Worm (Caenorhabditis elegans): Measurements from ENCODE around the gene srh-56.

DNA sequence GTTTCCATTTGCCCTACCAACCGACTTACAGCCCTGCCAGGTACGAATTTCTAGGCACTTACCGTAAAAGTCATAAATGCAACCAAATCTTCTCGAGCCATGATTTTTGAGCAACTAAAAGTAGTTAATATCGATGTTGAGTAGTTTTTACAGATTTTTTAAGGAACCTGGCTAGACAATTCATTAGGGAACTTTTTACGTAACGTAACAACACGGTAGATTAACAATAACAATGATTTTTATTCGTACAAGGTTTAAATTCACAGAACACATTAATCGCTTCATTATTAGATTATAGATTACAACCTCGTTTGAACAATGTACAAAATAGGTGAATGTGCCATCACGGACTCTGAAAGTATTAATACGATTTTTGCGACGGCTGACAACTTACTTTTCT is 18.7 kb upstream of the srh-56 start, which contains the start of gene srx-26:
- TF ChIP-seq nhr-237 (tag; optimal IDR thresholded peaks at IDR 0.05): no peak
- no peak for TF ChIP-seq nhr-77 (tag; optimal IDR thresholded peaks at IDR 0.05)
- TF ChIP-seq fos-1 (tag; optimal IDR thresholded peaks at IDR 0.05): no peak
- TF ChIP-seq egl-27 (tag; optimal IDR thresholded peaks at IDR 0.05): no peak
- TF ChIP-seq nhr-12 (tag; optimal IDR thresholded peaks at IDR 0.05): no peak
- no peak for TF ChIP-seq elt-1 (tag; optimal IDR thresholded peaks at IDR 0.05)
- no peak for TF ChIP-seq ztf-4 (tag; optimal IDR thresholded peaks at IDR 0.05)

Measured in whole organism, L2 larva.